Worm (Caenorhabditis elegans): ENCODE measurements around the gene F55A11.6.

DNA sequence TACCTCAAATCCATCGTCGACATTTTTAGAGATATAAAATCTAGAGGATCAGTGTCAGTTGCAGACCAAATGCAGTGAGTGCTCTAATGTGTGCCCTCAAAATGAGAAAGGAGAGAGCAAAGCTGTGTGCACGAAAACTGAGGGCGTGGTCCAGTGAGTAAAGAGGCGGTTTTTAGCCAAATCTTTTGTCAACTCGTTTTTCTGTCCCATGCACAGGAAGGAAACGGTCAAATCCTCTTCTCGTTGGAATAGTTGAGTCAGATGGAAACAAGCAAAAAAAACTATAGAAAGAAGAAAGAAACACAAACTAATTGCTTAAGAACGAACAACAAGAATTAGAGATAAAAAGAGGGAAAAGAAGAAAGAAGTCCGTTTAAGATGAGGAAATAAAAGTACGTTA, 35.3 kb downstream of the F55A11.6 start, which contains the start of gene D2023.3:
- TF ChIP-seq nhr-11 (tag; optimal IDR thresholded peaks at IDR 0.05) (no peak), ama-1 (optimal IDR thresholded peaks at IDR 0.05) (no peak), sma-9 (GFP tag; optimal IDR thresholded peaks at IDR 0.05) (no peak), sma-9 (tag; optimal IDR thresholded peaks at IDR 0.05) (no peak), mdl-1 (tag; optimal IDR thresholded peaks at IDR 0.05) (no peak), lin-13 (GFP tag; optimal IDR thresholded peaks at IDR 0.05) (no peak), elt-1 (tag; optimal IDR thresholded peaks at IDR 0.05) (no peak), nhr-12 (tag; optimal IDR thresholded peaks at IDR 0.05) (no peak), ztf-11 (tag; optimal IDR thresholded peaks at IDR 0.05) (no peak), lsy-2 (tag; optimal IDR thresholded peaks at IDR 0.05) (no peak), ztf-1 (GFP tag; conservative IDR thresholded peaks at IDR 0.05) (no peak), crh-2 (tag; optimal IDR thresholded peaks at IDR 0.05) (no peak), skn-1 (tag; optimal IDR thresholded peaks at IDR 0.05) (no peak), egl-27 (tag; optimal IDR thresholded peaks at IDR 0.05) (no peak), nhr-23 (tag; optimal IDR thresholded peaks at IDR 0.05) (no peak)

Data from whole organism, L2 larva.